Fruit fly (Drosophila melanogaster) whole organism, wandering third instar larva: ENCODE data around the gene Gba1a.

Source experiments
- CG32264 ChIP-seq: fragments of 200-800 bp; sonication (Bioruptor generic); optimal IDR thresholded peaks from 2 replicates; lab custom pipeline; 2016; ENCODE audit warnings: missing biosample characterization, missing genetic modification characterization
- CG9705 ChIP-seq: fragments of 200-800 bp; sonication (Bioruptor generic); optimal IDR thresholded peaks from 2 replicates; lab custom pipeline; 2018; ENCODE audit warnings: missing biosample characterization, mild to moderate bottlenecking, missing genetic modification characterization
- CrebA ChIP-seq: fragments of 200-800 bp; sonication (Bioruptor generic); optimal IDR thresholded peaks from 2 replicates; lab custom pipeline; 2016; ENCODE audit warnings: missing biosample characterization, mild to moderate bottlenecking, missing genetic modification characterization, borderline replicate concordance
- Dfd ChIP-seq: fragments of >200 bp; optimal IDR thresholded peaks from 2 replicates; lab custom pipeline; 2017; ENCODE audit warnings: missing biosample characterization, missing genetic modification characterization
- Dif ChIP-seq: fragments of 200-275, 200-300 bp; sonication (Bioruptor generic); optimal IDR thresholded peaks from 2 replicates; lab custom pipeline; 2018; ENCODE audit warnings: missing biosample characterization, missing genetic modification characterization; ENCODE audit not compliant: partially characterized antibody
- GATAd ChIP-seq: sonication (Bioruptor generic); optimal IDR thresholded peaks from 2 replicates; lab custom pipeline; 2016; ENCODE audit warnings: missing biosample characterization, missing genetic modification characterization
- HLH106 ChIP-seq: fragments of 200-800 bp; optimal IDR thresholded peaks from 3 replicates; lab custom pipeline; 2019; ENCODE audit warnings: missing biosample characterization, mild to moderate bottlenecking, missing genetic modification characterization, moderate library complexity
- Hnf4 ChIP-seq: fragments of 200-800 bp; sonication (Bioruptor generic); optimal IDR thresholded peaks from 2 replicates; lab custom pipeline; 2016; ENCODE audit warnings: missing biosample characterization, mild to moderate bottlenecking, missing genetic modification characterization
- Hr78 ChIP-seq: fragments of >200 bp; optimal IDR thresholded peaks from 2 replicates; lab custom pipeline; 2017; ENCODE audit warnings: missing biosample characterization, missing genetic modification characterization
- Hr83 ChIP-seq: fragments of 200-300 bp; sonication (Bioruptor generic); optimal IDR thresholded peaks from 2 replicates; lab custom pipeline; 2016; ENCODE audit warnings: missing biosample characterization, mild to moderate bottlenecking, missing genetic modification characterization, moderate library complexity; ENCODE audit not compliant: poor library complexity, severe bottlenecking
- Jra ChIP-seq: sonication (Bioruptor generic); optimal IDR thresholded peaks from 2 replicates; lab custom pipeline; 2016; ENCODE audit warnings: missing biosample characterization, missing genetic modification characterization
- Myc ChIP-seq: fragments of >200 bp; optimal IDR thresholded peaks from 2 replicates; lab custom pipeline; 2017
- N ChIP-seq: fragments of >200 bp; optimal IDR thresholded peaks from 2 replicates; lab custom pipeline; 2018; ENCODE audit warnings: missing biosample characterization, missing external identifiers, missing genetic modification characterization
- OdsH ChIP-seq: fragments of 200-800 bp; sonication (Bioruptor generic); optimal IDR thresholded peaks from 2 replicates; lab custom pipeline; 2016; ENCODE audit warnings: missing biosample characterization, mild to moderate bottlenecking, missing genetic modification characterization
- Rel ChIP-seq, 2 experiments: fragments of 200-800 bp; sonication (Bioruptor generic) in 1 of 2; optimal IDR thresholded peaks; 2 replicates in 1 of 2; 3 replicates in 1 of 2; lab custom pipeline; 2016 to 2019; ENCODE audit warnings: mild to moderate bottlenecking in 2 of 2, missing biosample characterization in 2 of 2, missing genetic modification characterization in 2 of 2, moderate library complexity in 1 of 2
- Sp1 ChIP-seq: fragments of 200-800 bp; sonication (Bioruptor generic); optimal IDR thresholded peaks from 3 replicates; lab custom pipeline; 2019; ENCODE audit warnings: missing biosample characterization, mild to moderate bottlenecking, missing genetic modification characterization, moderate library complexity
- Vsx2 ChIP-seq: fragments of 200-300, 225-300 bp; sonication (Bioruptor generic); optimal IDR thresholded peaks from 2 replicates; lab custom pipeline; 2018; ENCODE audit warnings: missing biosample characterization, missing genetic modification characterization; ENCODE audit not compliant: partially characterized antibody
- br ChIP-seq: fragments of 200-800 bp; sonication (Bioruptor generic); optimal IDR thresholded peaks from 2 replicates; lab custom pipeline; 2016; ENCODE audit warnings: missing biosample characterization, missing genetic modification characterization
- brk ChIP-seq: fragments of 200-800 bp; sonication (Bioruptor generic); optimal IDR thresholded peaks from 2 replicates; lab custom pipeline; 2016; ENCODE audit warnings: missing biosample characterization, mild to moderate bottlenecking, missing genetic modification characterization
- dl ChIP-seq, 2 experiments: fragments of 175-275, 200-275 bp in 1 of 2; fragments of 200-275 bp in 1 of 2; sonication (Bioruptor generic); optimal IDR thresholded peaks; lab custom pipeline; 2018; ENCODE audit warnings: mild to moderate bottlenecking in 2 of 2, missing biosample characterization in 2 of 2, missing genetic modification characterization in 2 of 2, moderate library complexity in 2 of 2; ENCODE audit not compliant: partially characterized antibody in 2 of 2, insufficient read depth in 1 of 2
- dmrt93B ChIP-seq: fragments of 200-800 bp; sonication (Bioruptor generic); optimal IDR thresholded peaks from 2 replicates; lab custom pipeline; 2018; ENCODE audit warnings: missing biosample characterization, mild to moderate bottlenecking, missing genetic modification characterization
- dsf ChIP-seq: sonication (Bioruptor generic); optimal IDR thresholded peaks from 2 replicates; lab custom pipeline; 2016; ENCODE audit warnings: missing biosample characterization, missing genetic modification characterization, borderline replicate concordance
- ey ChIP-seq: fragments of 200-800 bp; sonication (Bioruptor generic); optimal IDR thresholded peaks from 2 replicates; lab custom pipeline; 2016; ENCODE audit warnings: missing biosample characterization, missing genetic modification characterization
- foxo ChIP-seq, 2 experiments: fragments of 200-800 bp; sonication (Bioruptor generic); optimal IDR thresholded peaks; 2 replicates in 1 of 2; 3 replicates in 1 of 2; lab custom pipeline; 2016 to 2017; ENCODE audit warnings: missing biosample characterization in 2 of 2, missing genetic modification characterization in 2 of 2
- fru ChIP-seq: fragments of 200-800 bp; sonication (Bioruptor generic); optimal IDR thresholded peaks from 3 replicates; lab custom pipeline; 2016; ENCODE audit warnings: missing biosample characterization, mild to moderate bottlenecking, missing genetic modification characterization
- h ChIP-seq: fragments of 200-800 bp; sonication (Bioruptor generic); optimal IDR thresholded peaks from 3 replicates; lab custom pipeline; 2016; ENCODE audit warnings: missing biosample characterization, mild to moderate bottlenecking, missing genetic modification characterization
- psq ChIP-seq: fragments of 200-800 bp; sonication (Bioruptor generic); optimal IDR thresholded peaks from 3 replicates; lab custom pipeline; 2017; ENCODE audit warnings: missing biosample characterization, mild to moderate bottlenecking, missing genetic modification characterization, moderate library complexity
- rgr ChIP-seq: fragments of 200-800 bp; sonication (Bioruptor generic); optimal IDR thresholded peaks from 3 replicates; lab custom pipeline; 2016; ENCODE audit warnings: missing biosample characterization, mild to moderate bottlenecking, missing genetic modification characterization
- sage ChIP-seq: fragments of 200-800 bp; sonication (Bioruptor generic); optimal IDR thresholded peaks from 2 replicates; lab custom pipeline; 2016; ENCODE audit warnings: missing biosample characterization, mild to moderate bottlenecking, missing genetic modification characterization
- sv ChIP-seq: fragments of 200-800 bp; sonication (Bioruptor generic); optimal IDR thresholded peaks from 3 replicates; lab custom pipeline; 2016; ENCODE audit warnings: missing biosample characterization, missing genetic modification characterization
- tai ChIP-seq: sonication (Bioruptor generic); optimal IDR thresholded peaks from 2 replicates; lab custom pipeline; 2016; ENCODE audit warnings: missing biosample characterization, missing genetic modification characterization
- woc ChIP-seq: sonication (Bioruptor generic); optimal IDR thresholded peaks from 2 replicates; lab custom pipeline; 2016; ENCODE audit warnings: missing biosample characterization, mild to moderate bottlenecking, missing genetic modification characterization

Gba1a gene

dm6 chr3R:23729066-23729465 lies 28.6 kb downstream of the Gba1a start:
- TF ChIP-seq rgr (GFP tag; lab: Kevin White, UChicago) (peak; percentile 15), Hnf4 (GFP tag; lab: Kevin White, UChicago) (no peak), Hr83 (GFP tag; lab: Kevin White, UChicago) (peak; percentile 24), sv (GFP tag; lab: Kevin White, UChicago) (no peak), br (GFP tag; lab: Kevin White, UChicago) (no peak), dmrt93B (no peak), CrebA (no peak), CG32264 (GFP tag; lab: Kevin White, UChicago) (no peak)

- TF ChIP-seq br (GFP tag; lab: Kevin White, UChicago), result peak; percentile 14
- peak; percentile 40 for TF ChIP-seq h (GFP tag; lab: Kevin White, UChicago)
- no peak for TF ChIP-seq dmrt93B
- TF ChIP-seq Sp1 (GFP tag; lab: Kevin White, UChicago), result peak; percentile 9
- TF ChIP-seq brk (GFP tag; lab: Kevin White, UChicago), result peak; percentile 52
- TF ChIP-seq Myc, result no peak
- TF ChIP-seq foxo (GFP tag; optimal IDR thresholded peaks at IDR 0.05; lab: Kevin White, UChicago), result peak in 1 of 2 experiments; percentile 15
- no peak for TF ChIP-seq Rel (GFP tag; optimal IDR thresholded peaks at IDR 0.05; lab: Kevin White, UChicago)
- peak; percentile 5 for TF ChIP-seq Rel (tag; optimal IDR thresholded peaks at IDR 0.05; lab: Kevin White, UChicago)
- no peak for TF ChIP-seq dsf (GFP tag; lab: Kevin White, UChicago)
- peak; percentile 40 for TF ChIP-seq Dif
- TF ChIP-seq fru (GFP tag; lab: Kevin White, UChicago), result peak; percentile 14
- peak; percentile 8 for TF ChIP-seq HLH106 (tag; lab: Kevin White, UChicago)
- peak; percentile 2 for TF ChIP-seq Hnf4 (GFP tag; lab: Kevin White, UChicago)
- TF ChIP-seq, all 38 proteins: peak for 10
Measured at dm6 chr3R:23729632-23730471, 29.4 kb downstream of the Gba1a start.

- TF ChIP-seq Hnf4 (GFP tag; lab: Kevin White, UChicago) (no peak), Rel (GFP tag; optimal IDR thresholded peaks at IDR 0.05; lab: Kevin White, UChicago) (no peak), Rel (tag; optimal IDR thresholded peaks at IDR 0.05; lab: Kevin White, UChicago) (peak; percentile 97)
- TF ChIP-seq, all 38 proteins: peak for 1
Measured at dm6 chr3R:23730472-23730801, 30.0 kb downstream of the Gba1a start.

dm6 chr3R:23732533-23732932 lies 32.1 kb downstream of the Gba1a start:
- TF ChIP-seq fru (GFP tag; lab: Kevin White, UChicago) (no peak), CG9705 (no peak), HLH106 (tag; lab: Kevin White, UChicago) (no peak), Hr78 (GFP tag; lab: Kevin White, UChicago) (no peak), foxo (GFP tag; optimal IDR thresholded peaks at IDR 0.05; lab: Kevin White, UChicago) (no peak), Sp1 (GFP tag; lab: Kevin White, UChicago) (no peak), woc (no peak), rgr (GFP tag; lab: Kevin White, UChicago) (no peak), N (no peak), Hr83 (GFP tag; lab: Kevin White, UChicago) (no peak), Myc (no peak), OdsH (GFP tag; lab: Kevin White, UChicago) (no peak), dsf (GFP tag; lab: Kevin White, UChicago) (no peak), psq (GFP tag; lab: Kevin White, UChicago) (no peak), br (GFP tag; lab: Kevin White, UChicago) (no peak), dmrt93B (no peak), ey (no peak), Rel (GFP tag; optimal IDR thresholded peaks at IDR 0.05; lab: Kevin White, UChicago) (no peak), Rel (tag; optimal IDR thresholded peaks at IDR 0.05; lab: Kevin White, UChicago) (no peak), Hnf4 (GFP tag; lab: Kevin White, UChicago) (no peak), sage (GFP tag; lab: Kevin White, UChicago) (no peak)

dm6 chr3R:23732990-23733512 lies 32.6 kb downstream of the Gba1a start, which contains the start of the genes Hmgcr and Rpn9:
Hmgcr (plus strand) TSS chr3R:23733324.
Rpn9 (minus strand) TSS chr3R:23733462.
- TF ChIP-seq Dif (peak; percentile 28), br (GFP tag; lab: Kevin White, UChicago) (peak; percentile 20), Sp1 (GFP tag; lab: Kevin White, UChicago) (no peak), Rel (GFP tag; optimal IDR thresholded peaks at IDR 0.05; lab: Kevin White, UChicago) (no peak), Rel (tag; optimal IDR thresholded peaks at IDR 0.05; lab: Kevin White, UChicago) (peak; percentile 26), Dfd (GFP tag; lab: Kevin White, UChicago) (no peak), N (no peak), GATAd (no peak), h (GFP tag; lab: Kevin White, UChicago) (peak; percentile 36), ey (no peak), Hnf4 (GFP tag; lab: Kevin White, UChicago) (peak; percentile 9), foxo (GFP tag; optimal IDR thresholded peaks at IDR 0.05; lab: Kevin White, UChicago) (no peak), tai (peak; percentile 6), fru (GFP tag; lab: Kevin White, UChicago) (peak; percentile 10), psq (GFP tag; lab: Kevin White, UChicago) (peak; percentile 2), dl (GFP tag; optimal IDR thresholded peaks at IDR 0.05; lab: Kevin White, UChicago; ENCODE audit: insufficient read depth in 1 of 2, partially characterized antibody in 2 of 2) (no peak), brk (GFP tag; lab: Kevin White, UChicago) (no peak), Hr78 (GFP tag; lab: Kevin White, UChicago) (no peak), Jra (GFP tag; lab: Kevin White, UChicago) (peak; percentile 2), Myc (no peak), CrebA (no peak), Vsx2 (GFP tag; lab: Kevin White, UChicago) (peak; percentile 79)
